Worm (Caenorhabditis elegans) whole organism, late embryonic: ENCODE results near the gene pezo-1.
A peak's percentile ranks its signal among the peaks of the same experiment; 100 is the strongest.

ENCODE experiments used
- F13H6.1 ChIP-seq: sonication (generic microtip); optimal IDR thresholded peaks from 2 replicates; lab custom pipeline; 2016; ENCODE audit warnings: missing genetic modification characterization, missing compliant biosample characterization
- K02D7.2 ChIP-seq: sonication (generic microtip); optimal IDR thresholded peaks from 2 replicates; lab custom pipeline; 2017; ENCODE audit warnings: mild to moderate bottlenecking, missing genetic modification characterization, missing compliant biosample characterization
- T23F11.4 ChIP-seq: fragments of 200-800 bp; sonication (Bioruptor generic); optimal IDR thresholded peaks from 2 replicates; lab custom pipeline; 2018; ENCODE audit warnings: mild to moderate bottlenecking, missing genetic modification characterization, missing compliant biosample characterization
- Y22D7AL.16 ChIP-seq: sonication (generic microtip); optimal IDR thresholded peaks from 2 replicates; lab custom pipeline; 2016; ENCODE audit warnings: missing genetic modification characterization, missing compliant biosample characterization
- ceh-14 ChIP-seq: sonication (generic microtip); optimal IDR thresholded peaks from 2 replicates; lab custom pipeline; 2016; ENCODE audit warnings: missing genotype, missing genetic modification characterization, missing compliant biosample characterization
- ceh-2 ChIP-seq: sonication (generic microtip); optimal IDR thresholded peaks from 2 replicates; lab custom pipeline; 2016; ENCODE audit warnings: missing genotype, missing genetic modification characterization, missing compliant biosample characterization
- ceh-22 ChIP-seq: sonication (generic microtip); optimal IDR thresholded peaks from 2 replicates; lab custom pipeline; 2017; ENCODE audit warnings: missing biosample characterization, missing genetic modification characterization
- ceh-24 ChIP-seq: sonication (generic microtip); optimal IDR thresholded peaks from 2 replicates; lab custom pipeline; 2016; ENCODE audit warnings: mild to moderate bottlenecking, missing genetic modification characterization, missing compliant biosample characterization
- ceh-30 ChIP-seq: fragments of 150-350 bp; optimal IDR thresholded peaks from 2 replicates; lab custom pipeline; 2014; ENCODE audit warnings: missing biosample characterization, missing genetic modification characterization
- ceh-31 ChIP-seq: sonication (generic microtip); optimal IDR thresholded peaks from 2 replicates; lab custom pipeline; 2016; ENCODE audit warnings: missing genetic modification characterization, missing compliant biosample characterization
- ceh-34 ChIP-seq: sonication (generic microtip); optimal IDR thresholded peaks from 2 replicates; lab custom pipeline; 2016; ENCODE audit warnings: mild to moderate bottlenecking, missing genetic modification characterization, missing compliant biosample characterization
- ceh-9 ChIP-seq: sonication (generic microtip); optimal IDR thresholded peaks from 2 replicates; lab custom pipeline; 2016; ENCODE audit warnings: mild to moderate bottlenecking, missing genetic modification characterization, inconsistent platforms, missing compliant biosample characterization
- dve-1 ChIP-seq: sonication (generic microtip); optimal IDR thresholded peaks from 2 replicates; lab custom pipeline; 2017; ENCODE audit warnings: antibody characterized with exemption, mild to moderate bottlenecking, missing genetic modification characterization, missing compliant biosample characterization
- ets-4 ChIP-seq: sonication (generic microtip); optimal IDR thresholded peaks from 2 replicates; lab custom pipeline; 2016; ENCODE audit warnings: missing genetic modification characterization, missing compliant biosample characterization
- eyg-1 ChIP-seq: sonication (generic microtip); optimal IDR thresholded peaks from 2 replicates; lab custom pipeline; 2016; ENCODE audit warnings: missing genotype, missing genetic modification characterization, missing compliant biosample characterization
- fkh-10 ChIP-seq: fragments of 150-350 bp; optimal IDR thresholded peaks from 2 replicates; lab custom pipeline; 2014; ENCODE audit warnings: missing biosample characterization, missing genetic modification reagents, missing genetic modification characterization
- gmeb-2 ChIP-seq: sonication (generic microtip); optimal IDR thresholded peaks from 2 replicates; lab custom pipeline; 2016; ENCODE audit warnings: missing genetic modification characterization, inconsistent platforms, missing compliant biosample characterization
- hlh-30 ChIP-seq: sonication (generic microtip); optimal IDR thresholded peaks from 2 replicates; lab custom pipeline; 2017; ENCODE audit warnings: antibody characterized with exemption, missing genetic modification characterization, missing compliant biosample characterization; ENCODE audit not compliant: insufficient read depth
- lim-6 ChIP-seq: sonication (generic microtip); optimal IDR thresholded peaks from 2 replicates; lab custom pipeline; 2016; ENCODE audit warnings: missing genetic modification characterization, missing compliant biosample characterization
- nfya-1 ChIP-seq: sonication (generic microtip); optimal IDR thresholded peaks from 2 replicates; lab custom pipeline; 2017; ENCODE audit warnings: missing genetic modification characterization, mild to moderate bottlenecking, missing compliant biosample characterization, antibody characterized with exemption, moderate library complexity
- npax-4 ChIP-seq: sonication (generic microtip); optimal IDR thresholded peaks from 2 replicates; lab custom pipeline; 2016; ENCODE audit warnings: missing genetic modification characterization, missing compliant biosample characterization
- odd-2 ChIP-seq: sonication (generic microtip); optimal IDR thresholded peaks from 2 replicates; lab custom pipeline; 2017; ENCODE audit warnings: antibody characterized with exemption, mild to moderate bottlenecking, missing genetic modification characterization, missing compliant biosample characterization
- pag-3 ChIP-seq: sonication (generic microtip); optimal IDR thresholded peaks from 2 replicates; lab custom pipeline; 2016; ENCODE audit warnings: missing compliant biosample characterization, missing genetic modification characterization, borderline replicate concordance
- pat-9 ChIP-seq: fragments of 200-800 bp; sonication (Bioruptor generic); optimal IDR thresholded peaks from 2 replicates; lab custom pipeline; 2018; ENCODE audit warnings: mild to moderate bottlenecking, missing genetic modification characterization, moderate library complexity, missing compliant biosample characterization
- pha-2 ChIP-seq: sonication (generic microtip); optimal IDR thresholded peaks from 2 replicates; lab custom pipeline; 2017; ENCODE audit warnings: mild to moderate bottlenecking, missing genetic modification characterization, missing compliant biosample characterization
- pha-4 ChIP-seq: fragments of 150-350 bp; optimal IDR thresholded peaks from 2 replicates; lab custom pipeline; 2018; ENCODE audit warnings: missing biosample characterization, missing genetic modification reagents, missing genetic modification characterization
- pqm-1 ChIP-seq: sonication (generic microtip); optimal IDR thresholded peaks from 2 replicates; lab custom pipeline; 2016; ENCODE audit warnings: missing genetic modification characterization, missing compliant biosample characterization
- ref-2 ChIP-seq: sonication (generic microtip); optimal IDR thresholded peaks from 2 replicates; lab custom pipeline; 2016; ENCODE audit warnings: missing genetic modification characterization, missing compliant biosample characterization
- rnt-1 ChIP-seq: sonication (generic microtip); optimal IDR thresholded peaks from 2 replicates; lab custom pipeline; 2016; ENCODE audit warnings: missing genetic modification characterization, missing compliant biosample characterization
- sox-2 ChIP-seq: fragments of 200-800 bp; sonication (Bioruptor generic); IDR thresholded peaks from 2 replicates; pipeline ENCODE4 v1.3.6; 2022; ENCODE audit warnings: missing genetic modification reagents, missing genetic modification characterization, missing compliant biosample characterization
- syd-9 ChIP-seq: sonication (generic microtip); optimal IDR thresholded peaks from 2 replicates; lab custom pipeline; 2016; ENCODE audit warnings: mild to moderate bottlenecking, missing genetic modification characterization, moderate library complexity, missing compliant biosample characterization
- tbx-2 ChIP-seq: sonication (generic microtip); optimal IDR thresholded peaks from 2 replicates; lab custom pipeline; 2016; ENCODE audit warnings: missing genetic modification characterization, missing compliant biosample characterization
- unc-3 ChIP-seq, 2 experiments: fragments of 200-800 bp in 1 of 2; sonication (Bioruptor generic) in 1 of 2; sonication (generic microtip) in 1 of 2; conservative IDR thresholded peaks in 1 of 2; optimal IDR thresholded peaks in 1 of 2; 2 replicates each; pipeline versions ENCODE4 v1.3.6 to Lab custom; 2016 to 2022; ENCODE audit warnings: missing compliant biosample characterization in 2 of 2, missing genetic modification characterization in 2 of 2, missing genetic modification reagents in 1 of 2
- unc-42 ChIP-seq: sonication (generic microtip); optimal IDR thresholded peaks from 2 replicates; lab custom pipeline; 2016; ENCODE audit warnings: missing genotype, missing genetic modification characterization, missing compliant biosample characterization
- ztf-16 ChIP-seq: sonication (generic microtip); optimal IDR thresholded peaks from 2 replicates; lab custom pipeline; 2017; ENCODE audit warnings: missing genetic modification characterization, missing compliant biosample characterization

Gene pezo-1

DNA sequence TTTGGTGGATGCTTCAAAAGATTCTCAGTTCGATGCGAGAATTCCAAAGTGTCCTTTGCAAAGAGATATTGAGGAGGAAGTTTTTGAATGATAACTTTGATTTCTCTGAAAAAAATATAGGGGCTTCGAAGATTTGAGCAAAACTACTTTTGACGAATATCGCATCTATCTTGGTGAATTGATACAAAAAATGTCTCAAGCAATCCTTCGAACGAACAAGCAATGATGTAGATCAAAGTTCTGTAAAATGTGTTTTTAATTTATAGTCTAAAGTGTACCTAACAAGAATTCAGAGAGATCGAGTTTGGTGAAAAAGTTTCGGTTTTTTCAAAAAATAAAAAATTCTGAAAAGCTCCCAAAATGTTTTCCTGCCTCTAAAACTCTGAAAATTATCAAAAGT, 31.0 kb upstream of the pezo-1 start, which contains the start of gene F56D5.3:
F56D5.3 (plus strand) TSS at position 301 of the 400 bp plus-strand sequence.
- TF ChIP-seq pha-4 (tag; lab: Kevin White, UChicago): no peak
- no peak for TF ChIP-seq pat-9 (tag; lab: Kevin White, UChicago)
- TF ChIP-seq ets-4 (tag; lab: Kevin White, UChicago): no peak
- TF ChIP-seq Y22D7AL.16 (tag; lab: Kevin White, UChicago): no peak
- TF ChIP-seq pag-3 (tag; lab: Kevin White, UChicago): no peak
- no peak for TF ChIP-seq eyg-1 (tag; lab: Kevin White, UChicago)
- no peak for TF ChIP-seq ceh-34 (tag; lab: Kevin White, UChicago)
- no peak for TF ChIP-seq pqm-1 (tag; lab: Kevin White, UChicago)
- no peak for TF ChIP-seq tbx-2 (tag; lab: Kevin White, UChicago)
- TF ChIP-seq ceh-31 (tag; lab: Kevin White, UChicago): no peak
- no peak for TF ChIP-seq K02D7.2 (tag; lab: Kevin White, UChicago)
- TF ChIP-seq gmeb-2: no peak

DNA sequence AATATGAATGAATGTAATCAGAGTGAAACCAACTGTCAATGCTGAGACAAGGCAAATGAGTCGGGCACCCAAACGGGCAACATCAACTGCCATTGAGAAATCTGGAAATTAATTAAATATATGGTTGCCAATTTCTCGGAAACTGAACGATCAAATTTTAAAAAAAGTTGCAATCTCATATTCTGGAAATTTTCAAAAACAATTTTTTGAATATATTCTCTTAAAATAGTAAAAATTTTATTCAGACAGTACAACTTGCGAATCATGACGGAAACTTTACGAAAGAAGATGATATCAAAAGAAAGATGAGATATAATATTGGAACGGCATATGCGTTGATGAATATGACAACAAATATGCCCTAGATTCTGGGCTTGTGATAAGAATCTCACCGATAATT, 29.8 kb upstream of the pezo-1 start, which contains the start of gene col-121:
col-121 (minus strand) TSS at position 101 of the 400 bp plus-strand sequence.
- TF ChIP-seq lim-6 (tag; lab: Kevin White, UChicago) (no peak), ceh-2 (tag; lab: Kevin White, UChicago) (no peak), pqm-1 (tag; lab: Kevin White, UChicago) (no peak), K02D7.2 (tag; lab: Kevin White, UChicago) (no peak), odd-2 (tag; lab: Kevin White, UChicago) (no peak), pha-2 (tag; lab: Kevin White, UChicago) (no peak), npax-4 (tag; lab: Kevin White, UChicago) (no peak), unc-3 (GFP tag; conservative IDR thresholded peaks at IDR 0.05; lab: Robert Waterston, UW) (no peak), unc-3 (tag; optimal IDR thresholded peaks at IDR 0.05; lab: Kevin White, UChicago) (no peak), fkh-10 (no peak), dve-1 (tag; lab: Kevin White, UChicago) (no peak), ceh-22 (tag; lab: Kevin White, UChicago) (no peak), F13H6.1 (tag; lab: Kevin White, UChicago) (no peak), syd-9 (no peak), ceh-24 (tag; lab: Kevin White, UChicago) (no peak), tbx-2 (tag; lab: Kevin White, UChicago) (no peak)
- TF ChIP-seq, all 69 proteins: peak for 0

DNA sequence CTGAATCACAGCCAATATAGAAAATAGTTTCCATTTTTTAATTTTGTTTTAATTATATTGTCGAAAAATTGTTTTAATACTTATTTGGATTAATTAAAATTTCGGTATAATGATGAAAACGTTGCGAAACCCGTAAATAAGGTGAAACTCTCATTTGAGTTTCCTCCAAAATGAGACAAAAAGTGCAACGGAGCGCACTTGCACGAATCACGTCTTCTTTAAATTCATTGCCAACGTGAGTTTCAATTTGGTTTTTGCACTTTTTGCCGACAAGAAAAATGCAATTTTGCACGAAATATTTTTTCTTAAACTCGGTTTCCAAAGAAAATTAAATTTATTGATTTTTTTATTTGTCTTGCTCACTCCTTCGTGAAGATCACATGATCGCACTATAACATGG, 19.7 kb upstream of the pezo-1 start, which contains the start of gene daf-15:
daf-15 (plus strand) TSS at position 171 of the 400 bp plus-strand sequence.
- peak; percentile 51 for TF ChIP-seq unc-42 (tag; lab: Kevin White, UChicago)
- peak; percentile 62 for TF ChIP-seq hlh-30 (tag; lab: Kevin White, UChicago)
- peak; percentile 13 for TF ChIP-seq nfya-1 (tag; lab: Kevin White, UChicago)
- TF ChIP-seq ceh-34 (tag; lab: Kevin White, UChicago): no peak

DNA sequence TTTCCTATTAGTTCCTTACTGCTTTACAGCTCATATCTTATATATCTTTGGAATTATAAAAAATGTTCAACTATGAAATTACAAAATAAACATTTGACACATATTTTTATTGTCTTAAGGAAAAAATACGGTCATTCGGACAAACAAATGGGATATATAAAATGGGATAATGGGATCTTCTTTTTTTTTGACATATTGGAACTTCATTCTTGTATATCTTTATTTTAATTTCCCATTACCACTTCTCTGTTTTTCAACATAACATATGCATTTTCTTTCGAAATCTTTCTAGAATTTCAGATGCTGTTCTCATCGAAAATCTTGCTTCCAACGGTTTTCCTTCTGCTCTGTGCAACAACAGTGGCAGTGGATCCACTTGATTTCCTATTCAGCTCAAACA, 18.5 kb upstream of the pezo-1 start, which contains the start of gene C10C5.7:
C10C5.7 (plus strand) TSS at position 301 of the 400 bp plus-strand sequence.
- TF ChIP-seq ceh-34 (tag; lab: Kevin White, UChicago) (no peak), Y22D7AL.16 (tag; lab: Kevin White, UChicago) (no peak), ceh-14 (no peak), F13H6.1 (tag; lab: Kevin White, UChicago) (no peak), ztf-16 (no peak), sox-2 (GFP tag; lab: Robert Waterston, UW) (no peak), ceh-9 (tag; lab: Kevin White, UChicago) (no peak), eyg-1 (tag; lab: Kevin White, UChicago) (no peak), T23F11.4 (GFP tag; lab: Kevin White, UChicago) (no peak), ref-2 (no peak), ceh-30 (tag; lab: Kevin White, UChicago) (no peak), rnt-1 (tag; lab: Kevin White, UChicago) (no peak)
